Worm (Caenorhabditis elegans): ENCODE results near the gene ndua-12.

ndua-12 gene

DNA sequence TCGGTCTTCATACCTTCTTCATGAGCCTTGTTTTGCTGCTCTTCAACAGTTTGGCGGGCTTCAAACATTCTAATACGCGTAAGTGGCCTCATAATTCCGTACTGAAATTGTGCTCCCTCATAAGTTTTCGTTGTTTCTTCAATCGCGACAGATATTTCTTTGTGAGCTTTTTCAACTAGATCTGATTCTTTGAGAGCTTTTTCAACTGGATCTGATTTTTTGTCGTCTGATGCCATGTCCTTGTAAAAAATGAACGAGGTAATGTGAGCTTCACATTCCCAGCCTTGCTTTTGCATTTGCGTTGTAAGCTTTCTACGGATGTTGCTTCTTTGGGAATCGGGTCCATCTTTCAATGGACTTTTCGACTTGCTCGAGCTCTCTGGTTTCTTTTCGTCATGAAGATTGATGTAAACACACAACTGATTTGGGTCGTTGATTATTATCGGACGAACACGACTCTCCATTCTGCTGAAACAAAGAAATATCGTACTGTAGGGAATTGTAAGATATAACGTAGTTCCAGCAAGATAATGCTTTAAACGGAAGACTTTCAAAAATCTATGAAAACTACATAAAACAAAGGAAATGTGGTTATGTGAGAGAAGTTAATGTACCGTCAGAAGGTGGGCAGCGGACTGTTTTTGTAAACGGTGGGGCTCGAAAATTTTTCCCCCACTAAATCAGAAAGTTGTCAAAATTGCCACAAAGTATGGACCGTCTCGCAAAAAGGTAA is 9.3 kb downstream of the ndua-12 start, which contains the start of gene Y94H6A.10:
Y94H6A.10 (minus strand) TSS at position 464 of the 733 bp plus-strand sequence.
- TF ChIP-seq nhr-237 (tag; optimal IDR thresholded peaks at IDR 0.05) (no peak), nhr-12 (tag; optimal IDR thresholded peaks at IDR 0.05) (no peak), ceh-43 (GFP tag; optimal IDR thresholded peaks at IDR 0.05) (no peak), snpc-4 (tag; optimal IDR thresholded peaks at IDR 0.05) (no peak), hlh-1 (tag; optimal IDR thresholded peaks at IDR 0.05) (no peak), mab-5 (tag; optimal IDR thresholded peaks at IDR 0.05) (no peak), ham-2 (GFP tag; optimal IDR thresholded peaks at IDR 0.05) (no peak), sem-2 (GFP tag; optimal IDR thresholded peaks at IDR 0.05) (no peak), ces-1 (GFP tag; optimal IDR thresholded peaks at IDR 0.05) (no peak), nhr-28 (tag; optimal IDR thresholded peaks at IDR 0.05) (no peak), mls-2 (tag; optimal IDR thresholded peaks at IDR 0.05) (no peak), lin-32 (GFP tag; optimal IDR thresholded peaks at IDR 0.05) (no peak), pha-4 (tag; optimal IDR thresholded peaks at IDR 0.05) (no peak), unc-62 (GFP tag; optimal IDR thresholded peaks at IDR 0.05) (no peak), lin-13 (tag; optimal IDR thresholded peaks at IDR 0.05) (no peak)

- TF ChIP-seq ceh-83 (GFP tag; optimal IDR thresholded peaks at IDR 0.05) (no peak), lin-32 (GFP tag; optimal IDR thresholded peaks at IDR 0.05) (no peak), unc-120 (tag; optimal IDR thresholded peaks at IDR 0.05; ENCODE audit: poor library complexity, severe bottlenecking) (no peak), nhr-76 (tag; optimal IDR thresholded peaks at IDR 0.05) (no peak), zip-8 (tag; optimal IDR thresholded peaks at IDR 0.05) (no peak), M03D4.4 (tag; optimal IDR thresholded peaks at IDR 0.05) (no peak), tbx-8 (GFP tag; optimal IDR thresholded peaks at IDR 0.05) (no peak), flh-1 (GFP tag; optimal IDR thresholded peaks at IDR 0.05) (no peak), unc-62 (GFP tag; optimal IDR thresholded peaks at IDR 0.05) (no peak), mab-5 (tag; optimal IDR thresholded peaks at IDR 0.05) (no peak), ces-1 (GFP tag; optimal IDR thresholded peaks at IDR 0.05) (no peak)
These were observed 9.9 kb downstream of the ndua-12 start for ce11 chrIV:2709590-2710201.

DNA sequence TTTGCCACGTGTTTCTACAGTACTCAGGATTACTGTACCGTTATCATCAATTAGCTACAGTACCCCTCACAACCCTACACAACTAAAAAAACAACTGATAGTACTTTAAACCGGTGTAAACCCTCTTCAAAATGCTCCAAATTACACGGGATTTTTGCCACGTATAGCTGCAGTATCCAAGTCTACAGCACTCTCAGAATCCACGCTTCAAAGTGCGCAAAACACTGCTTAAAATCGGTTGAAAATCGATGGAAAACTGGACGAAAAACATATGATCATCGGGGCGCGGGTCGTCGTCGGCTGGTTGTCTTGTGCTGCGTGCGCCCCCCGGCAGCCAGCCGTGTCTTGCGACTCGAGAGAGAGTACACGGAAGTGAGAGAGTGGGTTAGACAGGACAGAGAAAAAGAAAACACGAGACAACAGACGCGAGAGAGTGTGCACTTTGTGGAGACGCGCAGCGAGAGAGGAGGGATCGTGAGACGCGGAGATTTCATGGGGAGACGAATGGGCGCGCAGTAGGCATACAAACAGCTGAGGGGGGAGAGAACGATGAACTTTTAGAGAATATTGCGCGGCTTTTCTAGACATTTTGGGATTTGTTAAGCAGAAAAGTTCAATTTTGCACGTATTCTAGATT is 11.2 kb downstream of the ndua-12 start:
- peak; percentile 8 for TF ChIP-seq ham-2 (GFP tag; optimal IDR thresholded peaks at IDR 0.05)
- no peak for TF ChIP-seq mab-5 (tag; optimal IDR thresholded peaks at IDR 0.05)
- peak; percentile 37 for TF ChIP-seq lsy-2 (tag; optimal IDR thresholded peaks at IDR 0.05)
- TF ChIP-seq unc-62 (GFP tag; optimal IDR thresholded peaks at IDR 0.05) = peak; percentile 9
- no peak for TF ChIP-seq nhr-28 (tag; optimal IDR thresholded peaks at IDR 0.05)
- peak; percentile 11 for TF ChIP-seq cnd-1 (tag; optimal IDR thresholded peaks at IDR 0.05)
- peak; percentile 39 for TF ChIP-seq unc-120 (tag; optimal IDR thresholded peaks at IDR 0.05; ENCODE audit: poor library complexity, severe bottlenecking)
- TF ChIP-seq pha-4 (tag; optimal IDR thresholded peaks at IDR 0.05) = peak; percentile 65
- peak; percentile 8 for TF ChIP-seq drap-1 (GFP tag; optimal IDR thresholded peaks at IDR 0.05)
- TF ChIP-seq nhr-237 (tag; optimal IDR thresholded peaks at IDR 0.05) = peak; percentile 57
- peak; percentile 57 for TF ChIP-seq hlh-1 (tag; optimal IDR thresholded peaks at IDR 0.05)

ce11 chrIV:2707012-2707411 is 12.6 kb downstream of the ndua-12 start, which contains the start of gene ubc-8:
Gene ubc-8, minus strand, starts transcription at chrIV:2707238.
- TF ChIP-seq cnd-1 (tag; optimal IDR thresholded peaks at IDR 0.05) (no peak), elt-3 (tag; optimal IDR thresholded peaks at IDR 0.05) (no peak), ceh-39 (tag; optimal IDR thresholded peaks at IDR 0.05) (no peak), bed-3 (GFP tag; optimal IDR thresholded peaks at IDR 0.05) (no peak), hlh-1 (tag; optimal IDR thresholded peaks at IDR 0.05) (no peak), elt-1 (tag; optimal IDR thresholded peaks at IDR 0.05; ENCODE audit: borderline replicate concordance, insufficient read depth) (no peak), ces-1 (GFP tag; optimal IDR thresholded peaks at IDR 0.05) (no peak), drap-1 (GFP tag; optimal IDR thresholded peaks at IDR 0.05) (no peak), ceh-83 (GFP tag; optimal IDR thresholded peaks at IDR 0.05) (no peak), unc-62 (GFP tag; optimal IDR thresholded peaks at IDR 0.05) (no peak), unc-120 (tag; optimal IDR thresholded peaks at IDR 0.05; ENCODE audit: poor library complexity, severe bottlenecking) (no peak)

Data from whole organism, mixed stage, embryonic.